Fruit fly (Drosophila melanogaster): ENCODE results near the gene RunxB.

RunxB gene

DNA sequence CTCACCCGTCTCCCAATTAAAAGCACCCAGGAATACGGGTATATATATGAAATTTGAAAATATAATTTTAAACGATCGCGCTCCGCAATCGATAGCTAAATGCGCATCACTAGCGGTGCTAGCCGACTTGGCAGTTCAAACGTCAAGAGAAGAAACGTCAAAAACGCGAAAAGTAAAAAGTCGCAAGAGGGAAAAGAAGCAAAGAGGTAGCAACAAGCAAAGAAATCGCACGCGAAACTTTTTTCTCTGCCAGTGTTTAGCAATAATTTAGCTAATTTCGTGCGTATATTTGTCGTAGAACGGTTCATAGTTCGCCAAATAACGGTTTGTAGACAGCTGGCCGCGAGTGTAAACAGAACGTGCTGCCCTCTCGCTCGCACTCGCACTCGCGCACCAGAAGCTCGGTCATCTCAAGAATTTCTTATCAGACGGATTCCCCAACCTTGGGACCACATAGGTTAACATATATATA is 26.9 kb upstream of the RunxB start, which contains the start of gene CG1812:
TSS of gene CG1812 (plus strand) at position 163 of the 472 bp plus-strand sequence.
- TF ChIP-seq fkh (GFP tag; optimal IDR thresholded peaks at IDR 0.05) (no peak), Hr4 (GFP tag; optimal IDR thresholded peaks at IDR 0.05) (peak; percentile 35), CG6276 (GFP tag; optimal IDR thresholded peaks at IDR 0.05) (peak; percentile 12), Eip93F (GFP tag; optimal IDR thresholded peaks at IDR 0.05) (no peak), CG11762 (GFP tag; optimal IDR thresholded peaks at IDR 0.05; ENCODE audit: insufficient read depth) (no peak), CG15336 (GFP tag; IDR thresholded peaks at IDR 0.05) (peak; percentile 72), Hr39 (GFP tag; optimal IDR thresholded peaks at IDR 0.05) (peak; percentile 47), CG8119 (GFP tag; IDR thresholded peaks at IDR 0.05) (peak; percentile 63; the same call in 2 of the 3 replicates), salr (GFP tag; optimal IDR thresholded peaks at IDR 0.05) (peak in 1 of 2 experiments; percentile 25), Blimp-1 (GFP tag; optimal IDR thresholded peaks at IDR 0.05) (peak; percentile 6), dac (GFP tag; optimal IDR thresholded peaks at IDR 0.05) (no peak), CG6854 (GFP tag; optimal IDR thresholded peaks at IDR 0.05) (no peak), net (GFP tag; optimal IDR thresholded peaks at IDR 0.05) (peak; percentile 71), Ets96B (tag; optimal IDR thresholded peaks at IDR 0.05) (peak; percentile 45), achi (GFP tag; optimal IDR thresholded peaks at IDR 0.05) (peak; percentile 100), CG10669 (GFP tag; optimal IDR thresholded peaks at IDR 0.05) (peak; percentile 54), Gug (GFP tag; IDR thresholded peaks at IDR 0.05) (0 out of 2 replicates have a peak, but pooled peaks have one; percentile 28), svp (GFP tag) (peak; percentile 98), Met (GFP tag; optimal IDR thresholded peaks at IDR 0.05) (peak; percentile 55), CG3032 (tag; optimal IDR thresholded peaks at IDR 0.05) (peak; percentile 18), OdsH (GFP tag; optimal IDR thresholded peaks at IDR 0.05) (peak; percentile 55), CG10631 (GFP tag; optimal IDR thresholded peaks at IDR 0.05) (peak; percentile 41), fd85E (GFP tag; optimal IDR thresholded peaks at IDR 0.05) (no peak), CG31627 (GFP tag; optimal IDR thresholded peaks at IDR 0.05) (peak; percentile 59), CG3919 (GFP tag; optimal IDR thresholded peaks at IDR 0.05) (peak; percentile 60), lz (GFP tag; optimal IDR thresholded peaks at IDR 0.05) (peak; percentile 59), Hr38 (GFP tag; optimal IDR thresholded peaks at IDR 0.05) (no peak), CG1621 (tag; optimal IDR thresholded peaks at IDR 0.05) (peak; percentile 56), CG16779 (tag; optimal IDR thresholded peaks at IDR 0.05) (no peak), Sox14 (GFP tag; optimal IDR thresholded peaks at IDR 0.05) (peak; percentile 61), CG6163 (GFP tag; IDR thresholded peaks at IDR 0.05) (peak; percentile 81), ss (GFP tag; optimal IDR thresholded peaks at IDR 0.05) (peak in 1 of 2 experiments; percentile 52), acj6 (GFP tag; optimal IDR thresholded peaks at IDR 0.05) (peak; percentile 32), esn (GFP tag; optimal IDR thresholded peaks at IDR 0.05) (peak; percentile 60), Eip78C (GFP tag) (peak; percentile 79), CG11294 (GFP tag; IDR thresholded peaks at IDR 0.05) (peak; percentile 40; the same call in 1 of the 2 replicates), Lpt (GFP tag; optimal IDR thresholded peaks at IDR 0.05) (peak; percentile 33), Smox (GFP tag; optimal IDR thresholded peaks at IDR 0.05) (peak; percentile 29), Ets21C (GFP tag; optimal IDR thresholded peaks at IDR 0.05) (peak; percentile 11), topi (GFP tag; optimal IDR thresholded peaks at IDR 0.05) (peak; percentile 39), CG32006 (GFP tag; optimal IDR thresholded peaks at IDR 0.05) (peak; percentile 52), CG34406 (GFP tag; optimal IDR thresholded peaks at IDR 0.05) (peak; percentile 34), eg (GFP tag; IDR thresholded peaks at IDR 0.05) (peak; percentile 81), CG8632 (GFP tag; optimal IDR thresholded peaks at IDR 0.05) (peak; percentile 21), CG6808 (GFP tag; optimal IDR thresholded peaks at IDR 0.05) (peak; percentile 37), pdm3 (GFP tag; optimal IDR thresholded peaks at IDR 0.05) (peak; percentile 59), CG7368 (GFP tag; optimal IDR thresholded peaks at IDR 0.05) (peak; percentile 56), vri (GFP tag; optimal IDR thresholded peaks at IDR 0.05) (peak; percentile 46), cyc (GFP tag; optimal IDR thresholded peaks at IDR 0.05) (peak; percentile 26), CG11902 (GFP tag; optimal IDR thresholded peaks at IDR 0.05) (no peak), CG9139 (GFP tag; optimal IDR thresholded peaks at IDR 0.05) (no peak), CG6792 (GFP tag; optimal IDR thresholded peaks at IDR 0.05) (peak; percentile 62)
